Worm (Caenorhabditis elegans) whole organism, early embryonic: ENCODE results near the gene tag-322.

Source experiments
- B0310.2 ChIP-seq: sonication (generic microtip); optimal IDR thresholded peaks from 2 replicates; lab custom pipeline; 2016; ENCODE audit warnings: mild to moderate bottlenecking, missing genetic modification characterization, missing compliant biosample characterization
- F13C5.2 ChIP-seq: sonication (generic microtip); optimal IDR thresholded peaks from 2 replicates; lab custom pipeline; 2017; ENCODE audit warnings: mild to moderate bottlenecking, missing genetic modification characterization, inconsistent platforms, missing compliant biosample characterization
- aly-1 ChIP-seq: sonication (generic microtip); optimal IDR thresholded peaks from 2 replicates; lab custom pipeline; 2016; ENCODE audit warnings: missing genetic modification characterization, missing compliant biosample characterization
- ama-1 ChIP-seq: fragments of 150-350 bp; optimal IDR thresholded peaks from 2 replicates; lab custom pipeline; 2014
- ceh-13 ChIP-seq: fragments of 200-800 bp; sonication (Bioruptor generic); optimal IDR thresholded peaks from 2 replicates; lab custom pipeline; 2018; ENCODE audit warnings: mild to moderate bottlenecking, missing genetic modification characterization, missing compliant biosample characterization
- ceh-36 ChIP-seq: sonication (generic microtip); optimal IDR thresholded peaks from 2 replicates; lab custom pipeline; 2016; ENCODE audit warnings: missing genetic modification characterization, inconsistent platforms, missing compliant biosample characterization
- ets-7 ChIP-seq: sonication (generic microtip); optimal IDR thresholded peaks from 2 replicates; lab custom pipeline; 2016; ENCODE audit warnings: missing genotype, missing genetic modification characterization, missing compliant biosample characterization
- flt-1 ChIP-seq: fragments of 200-800 bp; sonication (Bioruptor generic); IDR thresholded peaks from 2 replicates; pipeline ENCODE4 v1.3.6; 2022; ENCODE audit warnings: missing genetic modification characterization, missing compliant biosample characterization
- hmbx-1 ChIP-seq: sonication (generic microtip); optimal IDR thresholded peaks from 2 replicates; lab custom pipeline; 2016; ENCODE audit warnings: mild to moderate bottlenecking, missing genetic modification characterization, missing compliant biosample characterization
- hmg-4 ChIP-seq: fragments of 200-800 bp; sonication (Bioruptor generic); optimal IDR thresholded peaks from 2 replicates; lab custom pipeline; 2018; ENCODE audit warnings: mild to moderate bottlenecking, missing genetic modification characterization, missing compliant biosample characterization
- hnd-1 ChIP-seq: sonication (generic microtip); optimal IDR thresholded peaks from 2 replicates; lab custom pipeline; 2016; ENCODE audit warnings: missing genetic modification characterization, missing compliant biosample characterization
- pes-1 ChIP-seq: fragments of 200-800 bp; sonication (Bioruptor generic); IDR thresholded peaks from 2 replicates; pipeline ENCODE4 v1.3.6; 2022; ENCODE audit warnings: missing genetic modification reagents, missing genetic modification characterization, missing compliant biosample characterization
- scrt-1 ChIP-seq: fragments of 200-800 bp; sonication (Bioruptor generic); IDR thresholded peaks from 2 replicates; pipeline ENCODE4 v1.3.6; 2022; ENCODE audit warnings: missing genetic modification characterization, missing compliant biosample characterization
- sea-1 ChIP-seq: fragments of 200-800 bp; sonication (Bioruptor generic); conservative IDR thresholded peaks from 2 replicates; pipeline ENCODE4 v1.3.6; 2022; ENCODE audit warnings: missing genetic modification characterization, missing compliant biosample characterization
- tbx-11 ChIP-seq: fragments of 200-800 bp; sonication (Bioruptor generic); IDR thresholded peaks from 2 replicates; pipeline ENCODE4 v1.3.6; 2022; ENCODE audit warnings: missing genetic modification characterization, missing compliant biosample characterization
- tbx-37 ChIP-seq: fragments of 200-800 bp; sonication (Bioruptor generic); conservative IDR thresholded peaks from 2 replicates; pipeline ENCODE4 v1.3.6; 2022; ENCODE audit warnings: missing genetic modification reagents, missing genetic modification characterization, missing compliant biosample characterization
- tra-4 ChIP-seq: sonication (generic microtip); optimal IDR thresholded peaks from 2 replicates; lab custom pipeline; 2017; ENCODE audit warnings: missing genetic modification characterization, missing compliant biosample characterization

tag-322 gene

DNA sequence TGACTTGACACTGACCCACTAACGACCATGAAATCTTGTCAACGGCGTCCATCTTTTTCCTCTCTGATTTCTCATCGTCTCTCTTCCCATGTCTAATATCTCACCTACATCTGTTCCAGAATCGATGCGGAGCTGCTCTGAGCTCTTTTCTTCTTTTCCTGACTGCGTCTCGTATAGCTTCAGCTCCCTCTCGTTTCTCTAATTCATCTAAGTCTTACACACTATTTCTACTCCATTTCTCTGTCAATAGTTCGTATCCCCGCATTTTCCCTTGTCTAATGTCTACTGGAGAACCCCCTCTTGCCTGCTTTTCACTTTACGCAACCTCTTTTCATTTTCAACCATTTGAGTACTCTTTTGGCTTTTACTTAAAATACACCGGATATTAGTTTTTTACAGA lies 32.5 kb upstream of the tag-322 start, which contains the start of gene ric-3:
TSS of gene ric-3 (plus strand) at position 400 of the 400 bp plus-strand sequence.
- TF ChIP-seq ceh-13 (GFP tag; lab: Kevin White, UChicago) (no peak), pes-1 (GFP tag; lab: Robert Waterston, UW) (no peak), ets-7 (tag; lab: Kevin White, UChicago) (no peak), F13C5.2 (tag; lab: Kevin White, UChicago) (no peak), tra-4 (no peak), aly-1 (tag; lab: Kevin White, UChicago) (no peak), ceh-36 (tag; lab: Kevin White, UChicago) (no peak), scrt-1 (no peak), tbx-11 (GFP tag; lab: Robert Waterston, UW) (no peak), flt-1 (GFP tag; lab: Robert Waterston, UW) (no peak), hmbx-1 (tag; lab: Kevin White, UChicago) (no peak), ama-1 (lab: Kevin White, UChicago) (no peak)

DNA sequence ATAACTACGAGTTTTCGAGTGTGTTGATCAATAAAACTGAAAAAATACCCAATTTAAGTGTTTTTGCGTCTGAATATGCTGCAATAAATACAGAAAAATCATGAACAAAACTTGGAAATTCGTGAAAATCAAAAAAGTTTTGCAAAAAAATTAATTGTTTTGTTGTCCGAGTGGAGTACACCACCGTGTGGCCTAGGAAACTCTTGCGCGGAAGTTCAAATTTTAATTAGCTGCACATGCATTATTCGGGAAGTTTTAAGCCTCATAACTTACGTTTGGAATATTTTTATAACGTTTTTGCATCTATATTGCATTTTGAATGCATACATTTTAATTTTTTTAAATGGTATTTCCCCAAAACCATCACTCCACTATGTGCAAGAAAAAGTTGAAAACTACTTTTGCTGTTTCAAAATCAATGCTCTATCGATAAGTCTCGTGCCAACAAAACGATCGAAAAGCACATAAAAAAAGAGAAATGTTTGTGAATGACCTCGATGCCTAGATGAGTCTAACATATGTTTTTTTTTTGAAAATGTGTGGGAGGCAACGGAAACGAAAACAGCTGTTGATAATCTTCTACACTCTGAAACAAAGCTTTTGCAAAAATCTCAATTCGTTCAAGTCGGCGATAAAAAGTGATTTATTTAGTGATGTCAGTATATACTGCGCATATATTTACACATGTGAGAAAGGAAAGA lies 31.2 kb upstream of the tag-322 start:
- TF ChIP-seq ets-7 (tag; lab: Kevin White, UChicago) (no peak), tra-4 (no peak), sea-1 (GFP tag; lab: Robert Waterston, UW) (no peak), flt-1 (GFP tag; lab: Robert Waterston, UW) (no peak), pes-1 (GFP tag; lab: Robert Waterston, UW) (no peak), B0310.2 (no peak), hnd-1 (tag; lab: Kevin White, UChicago) (no peak), hmbx-1 (tag; lab: Kevin White, UChicago) (no peak), ceh-36 (tag; lab: Kevin White, UChicago) (no peak), ama-1 (lab: Kevin White, UChicago) (no peak), tbx-37 (GFP tag; lab: Robert Waterston, UW) (no peak), F13C5.2 (tag; lab: Kevin White, UChicago) (no peak), ceh-13 (GFP tag; lab: Kevin White, UChicago) (no peak), tbx-11 (GFP tag; lab: Robert Waterston, UW) (no peak), hmg-4 (GFP tag; lab: Kevin White, UChicago) (no peak)

DNA sequence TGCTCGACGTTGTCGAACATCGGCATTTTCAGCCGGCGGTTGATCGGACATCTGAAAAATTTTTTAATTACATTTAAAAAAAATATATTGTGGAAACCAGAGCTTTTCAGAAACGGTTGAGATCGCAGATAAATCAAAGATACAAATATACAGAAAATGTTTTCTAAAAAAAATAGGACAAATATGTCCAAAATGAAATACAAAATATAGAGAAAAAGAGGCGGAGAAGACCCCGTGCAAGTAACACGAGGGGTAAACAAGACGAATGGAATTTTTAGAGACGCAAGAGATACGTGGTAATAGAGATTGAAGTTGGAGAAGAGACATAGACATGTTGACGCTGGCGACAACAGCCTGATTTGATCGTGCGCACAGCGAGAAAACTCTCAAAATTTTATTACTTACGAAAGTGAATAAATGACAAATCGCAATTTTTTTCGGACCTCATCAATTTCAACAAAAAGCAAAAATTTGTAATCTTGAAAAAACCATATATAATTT lies 30.4 kb upstream of the tag-322 start, which contains the start of gene cdgs-1:
TSS of gene cdgs-1 (minus strand) at position 51 of the 501 bp plus-strand sequence.
- TF ChIP-seq F13C5.2 (tag; lab: Kevin White, UChicago) (no peak), sea-1 (GFP tag; lab: Robert Waterston, UW) (no peak), aly-1 (tag; lab: Kevin White, UChicago) (no peak), hmbx-1 (tag; lab: Kevin White, UChicago) (no peak), ceh-36 (tag; lab: Kevin White, UChicago) (no peak), ets-7 (tag; lab: Kevin White, UChicago) (no peak), flt-1 (GFP tag; lab: Robert Waterston, UW) (no peak), hmg-4 (GFP tag; lab: Kevin White, UChicago) (no peak), scrt-1 (no peak), B0310.2 (no peak), ama-1 (lab: Kevin White, UChicago) (no peak), pes-1 (GFP tag; lab: Robert Waterston, UW) (no peak), tbx-37 (GFP tag; lab: Robert Waterston, UW) (no peak), ceh-13 (GFP tag; lab: Kevin White, UChicago) (no peak), tra-4 (no peak)

DNA sequence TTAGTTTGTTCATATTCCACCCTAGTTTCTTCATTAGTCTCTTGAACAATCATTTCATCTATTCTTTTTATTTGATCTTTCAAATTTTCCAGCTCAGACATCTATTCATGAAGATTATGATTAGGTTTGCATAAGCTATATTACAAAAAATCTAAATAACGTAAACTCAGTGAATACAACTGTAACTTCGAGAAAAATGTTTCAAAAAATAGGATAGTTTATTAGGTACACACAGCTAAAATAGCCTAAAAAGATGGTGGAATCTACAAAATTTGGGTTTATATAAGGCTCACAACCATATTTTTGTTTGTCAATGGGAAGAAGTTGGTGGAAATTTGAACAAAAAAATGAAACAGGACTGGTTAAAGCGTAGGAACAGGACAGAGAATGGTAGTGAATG lies 27.4 kb upstream of the tag-322 start, which contains the start of gene zgpa-1:
TSS of gene zgpa-1 (minus strand) at position 101 of the 400 bp plus-strand sequence.
- no peak for TF ChIP-seq scrt-1
- no peak for TF ChIP-seq ceh-36 (tag; lab: Kevin White, UChicago)
- TF ChIP-seq F13C5.2 (tag; lab: Kevin White, UChicago): no peak
- no peak for TF ChIP-seq hnd-1 (tag; lab: Kevin White, UChicago)
- TF ChIP-seq tbx-37 (GFP tag; lab: Robert Waterston, UW): no peak
- no peak for TF ChIP-seq tbx-11 (GFP tag; lab: Robert Waterston, UW)
- no peak for TF ChIP-seq ets-7 (tag; lab: Kevin White, UChicago)
- TF ChIP-seq ama-1 (lab: Kevin White, UChicago): no peak
- TF ChIP-seq tra-4: no peak
- TF ChIP-seq B0310.2: no peak
- TF ChIP-seq flt-1 (GFP tag; lab: Robert Waterston, UW): no peak

DNA sequence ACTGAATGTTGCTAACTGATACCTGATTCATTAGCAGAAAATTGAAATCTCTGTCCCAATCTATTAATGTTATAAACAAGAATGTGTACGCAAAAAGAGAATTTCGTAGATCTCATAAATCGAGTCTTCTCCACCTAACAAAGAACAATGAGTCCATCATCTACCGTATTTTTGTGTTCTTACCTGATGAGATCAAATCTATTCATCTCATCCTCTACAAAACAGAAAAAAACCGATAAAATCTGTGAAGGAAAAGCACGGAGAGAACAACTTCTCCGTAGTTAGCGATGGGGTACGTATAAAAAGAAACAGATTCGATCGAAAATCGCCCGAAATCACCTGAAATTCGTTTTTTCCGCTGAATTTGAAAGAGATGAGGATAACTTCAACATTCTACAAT lies 23.2 kb upstream of the tag-322 start, which contains the start of gene C33H5.1:
TSS of gene C33H5.1 (plus strand) at position 330 of the 400 bp plus-strand sequence.
- no peak for TF ChIP-seq sea-1 (GFP tag; lab: Robert Waterston, UW)
- TF ChIP-seq hmbx-1 (tag; lab: Kevin White, UChicago): no peak
- TF ChIP-seq scrt-1: no peak
- no peak for TF ChIP-seq F13C5.2 (tag; lab: Kevin White, UChicago)
- no peak for TF ChIP-seq flt-1 (GFP tag; lab: Robert Waterston, UW)
- no peak for TF ChIP-seq tra-4
- no peak for TF ChIP-seq aly-1 (tag; lab: Kevin White, UChicago)
- no peak for TF ChIP-seq tbx-11 (GFP tag; lab: Robert Waterston, UW)
- TF ChIP-seq ets-7 (tag; lab: Kevin White, UChicago): no peak
- no peak for TF ChIP-seq ceh-13 (GFP tag; lab: Kevin White, UChicago)
- TF ChIP-seq tbx-37 (GFP tag; lab: Robert Waterston, UW): no peak
- TF ChIP-seq pes-1 (GFP tag; lab: Robert Waterston, UW): no peak
- TF ChIP-seq ceh-36 (tag; lab: Kevin White, UChicago): no peak
- no peak for TF ChIP-seq hmg-4 (GFP tag; lab: Kevin White, UChicago)
- TF ChIP-seq ama-1 (lab: Kevin White, UChicago): no peak
- TF ChIP-seq hnd-1 (tag; lab: Kevin White, UChicago): no peak

DNA sequence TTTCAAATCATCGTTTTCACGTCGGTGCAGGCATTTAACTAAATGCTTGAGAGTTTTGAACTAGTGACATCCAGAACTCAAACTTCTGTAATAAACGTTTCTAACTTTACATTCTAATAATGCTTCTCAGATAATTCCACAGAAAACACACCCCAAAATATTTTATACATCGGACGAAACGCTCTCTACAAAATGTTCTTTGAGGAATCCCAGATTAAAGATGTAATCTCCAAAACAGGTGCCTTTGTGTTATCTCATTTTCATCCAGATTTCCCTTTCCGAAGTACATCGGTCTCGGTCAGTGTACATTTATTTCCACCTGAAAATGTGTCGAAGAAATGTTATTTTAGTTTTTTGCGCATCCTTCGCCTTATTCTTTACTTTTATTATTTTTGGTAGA lies 19.4 kb upstream of the tag-322 start, which contains the start of gene C33H5.2:
TSS of gene C33H5.2 (plus strand) at position 301 of the 400 bp plus-strand sequence.
- TF ChIP-seq tra-4 (no peak), aly-1 (tag; lab: Kevin White, UChicago) (no peak), tbx-37 (GFP tag; lab: Robert Waterston, UW) (no peak), hmg-4 (GFP tag; lab: Kevin White, UChicago) (no peak), scrt-1 (no peak), B0310.2 (no peak), F13C5.2 (tag; lab: Kevin White, UChicago) (no peak)
